Worm (Caenorhabditis elegans) whole organism, young adult: ENCODE data around the gene F43G6.10.
A peak's percentile ranks its signal among the peaks of the same experiment; 100 is the strongest.

ENCODE experiments used
- B0035.1 ChIP-seq: sonication (generic microtip); optimal IDR thresholded peaks from 2 replicates; lab custom pipeline; 2016; ENCODE audit warnings: missing genetic modification characterization, mild to moderate bottlenecking, missing compliant biosample characterization, missing genotype, missing genetic modification reagents
- B0261.1 ChIP-seq: sonication (generic microtip); optimal IDR thresholded peaks from 2 replicates; lab custom pipeline; 2016; ENCODE audit warnings: mild to moderate bottlenecking, missing genetic modification characterization, moderate library complexity, missing compliant biosample characterization
- C06A6.2 ChIP-seq: fragments of 200-800 bp; sonication (Bioruptor generic); conservative IDR thresholded peaks from 2 replicates; pipeline ENCODE4 v1.3.6; 2022; ENCODE audit warnings: missing genetic modification characterization, missing compliant biosample characterization
- C17E4.6 ChIP-seq: fragments of 200-800 bp; sonication (Bioruptor generic); IDR thresholded peaks from 2 replicates; pipeline ENCODE4 v1.3.6; 2022; ENCODE audit warnings: missing genetic modification reagents, missing genetic modification characterization, missing compliant biosample characterization
- F22D6.2 ChIP-seq: sonication (generic microtip); optimal IDR thresholded peaks from 2 replicates; lab custom pipeline; 2016; ENCODE audit warnings: mild to moderate bottlenecking, missing genetic modification characterization, missing compliant biosample characterization
- F57A8.1 ChIP-seq: fragments of 200-800 bp; sonication (Bioruptor generic); optimal IDR thresholded peaks from 2 replicates; lab custom pipeline; 2018; ENCODE audit warnings: mild to moderate bottlenecking, missing genetic modification characterization, moderate library complexity, missing compliant biosample characterization
- K11D2.4 ChIP-seq: fragments of 200-800 bp; sonication (Bioruptor generic); IDR thresholded peaks from 2 replicates; pipeline ENCODE4 v1.3.6; 2022; ENCODE audit warnings: missing genetic modification reagents, missing genetic modification characterization, missing compliant biosample characterization
- K12H6.12 ChIP-seq: fragments of 200-800 bp; sonication (Bioruptor generic); optimal IDR thresholded peaks from 2 replicates; lab custom pipeline; 2018; ENCODE audit warnings: mild to moderate bottlenecking, missing genetic modification characterization, missing compliant biosample characterization
- T07F8.4 ChIP-seq: sonication (generic microtip); optimal IDR thresholded peaks from 2 replicates; lab custom pipeline; 2016; ENCODE audit warnings: mild to moderate bottlenecking, missing genetic modification characterization, moderate library complexity, missing compliant biosample characterization
- T26A5.8 ChIP-seq: sonication (generic microtip); optimal IDR thresholded peaks from 2 replicates; lab custom pipeline; 2016; ENCODE audit warnings: missing genetic modification characterization, missing compliant biosample characterization
- Y53F4B.3 ChIP-seq: fragments of 200-800 bp; sonication (Bioruptor generic); IDR thresholded peaks from 2 replicates; pipeline ENCODE4 v1.3.6; 2022; ENCODE audit warnings: missing genetic modification reagents, missing genetic modification characterization, missing compliant biosample characterization
- Y67H2A.10 ChIP-seq: fragments of 200-800 bp; sonication (Bioruptor generic); conservative IDR thresholded peaks from 2 replicates; pipeline ENCODE4 v1.3.6; 2022; ENCODE audit warnings: missing genetic modification reagents, missing genetic modification characterization, missing compliant biosample characterization
- Y79H2A.3 ChIP-seq: fragments of 200-800 bp; sonication (Bioruptor generic); conservative IDR thresholded peaks from 2 replicates; pipeline ENCODE4 v1.3.6; 2022; ENCODE audit warnings: missing genetic modification reagents, missing genetic modification characterization, missing compliant biosample characterization
- akir-1 ChIP-seq: fragments of 200-800 bp; sonication (Bioruptor generic); optimal IDR thresholded peaks from 2 replicates; lab custom pipeline; 2018; ENCODE audit warnings: mild to moderate bottlenecking, missing genetic modification characterization, moderate library complexity, missing compliant biosample characterization
- aptf-3 ChIP-seq: fragments of 200-800 bp; sonication (Bioruptor generic); IDR thresholded peaks from 2 replicates; pipeline ENCODE4 v1.3.6; 2022; ENCODE audit warnings: missing genetic modification characterization, missing compliant biosample characterization
- athp-1 ChIP-seq: sonication (generic microtip); optimal IDR thresholded peaks from 2 replicates; lab custom pipeline; 2017; ENCODE audit warnings: mild to moderate bottlenecking, missing genetic modification characterization, missing compliant biosample characterization
- bed-1 ChIP-seq: fragments of 200-800 bp; sonication (Bioruptor generic); IDR thresholded peaks from 2 replicates; pipeline ENCODE4 v1.3.6; 2022; ENCODE audit warnings: missing genetic modification reagents, missing genetic modification characterization, missing compliant biosample characterization
- ceh-100 ChIP-seq: fragments of 200-800 bp; sonication (Bioruptor generic); IDR thresholded peaks from 2 replicates; pipeline ENCODE4 v1.3.6; 2022; ENCODE audit warnings: missing genetic modification reagents, missing genetic modification characterization, missing compliant biosample characterization
- ceh-91 ChIP-seq: fragments of 200-800 bp; sonication (Bioruptor generic); IDR thresholded peaks from 2 replicates; pipeline ENCODE4 v1.3.6; 2022; ENCODE audit warnings: missing genetic modification reagents, missing genetic modification characterization, missing compliant biosample characterization
- egrh-3 ChIP-seq: fragments of 200-800 bp; sonication (Bioruptor generic); IDR thresholded peaks from 2 replicates; pipeline ENCODE4 v1.3.6; 2022; ENCODE audit warnings: missing genetic modification reagents, missing genetic modification characterization, missing compliant biosample characterization
- ets-4 ChIP-seq: fragments of 200-800 bp; sonication (Bioruptor generic); optimal IDR thresholded peaks from 2 replicates; lab custom pipeline; 2018; ENCODE audit warnings: mild to moderate bottlenecking, missing genetic modification characterization, missing compliant biosample characterization
- him-1 ChIP-seq: sonication (generic microtip); optimal IDR thresholded peaks from 2 replicates; lab custom pipeline; 2016; ENCODE audit warnings: missing genotype, missing genetic modification reagents, missing genetic modification characterization, missing compliant biosample characterization
- hlh-26 ChIP-seq: fragments of 200-800 bp; sonication (Bioruptor generic); conservative IDR thresholded peaks from 2 replicates; pipeline ENCODE4 v1.3.6; 2022; ENCODE audit warnings: missing genetic modification reagents, missing genetic modification characterization, missing compliant biosample characterization
- hrde-1 ChIP-seq: sonication (generic microtip); optimal IDR thresholded peaks from 2 replicates; lab custom pipeline; 2016; ENCODE audit warnings: missing genetic modification characterization, mild to moderate bottlenecking, missing compliant biosample characterization, moderate library complexity, missing genotype, missing genetic modification reagents, borderline replicate concordance
- lin-26 ChIP-seq: fragments of 200-800 bp; sonication (Bioruptor generic); IDR thresholded peaks from 2 replicates; pipeline ENCODE4 v1.3.6; 2022; ENCODE audit warnings: missing genetic modification reagents, missing genetic modification characterization, missing compliant biosample characterization
- lin-40 ChIP-seq: sonication (generic microtip); optimal IDR thresholded peaks from 2 replicates; lab custom pipeline; 2016; ENCODE audit warnings: missing genetic modification characterization, mild to moderate bottlenecking, missing compliant biosample characterization, missing genotype, missing genetic modification reagents
- lir-1 ChIP-seq: fragments of 200-800 bp; sonication (Bioruptor generic); conservative IDR thresholded peaks from 2 replicates; pipeline ENCODE4 v1.3.6; 2022; ENCODE audit warnings: missing genetic modification reagents, missing genetic modification characterization, missing compliant biosample characterization
- lsy-27 ChIP-seq: sonication (generic microtip); optimal IDR thresholded peaks from 2 replicates; lab custom pipeline; 2017; ENCODE audit warnings: missing genetic modification characterization, mild to moderate bottlenecking, missing compliant biosample characterization, antibody characterized with exemption, missing genotype, borderline replicate concordance; ENCODE audit not compliant: insufficient read depth
- madf-8 ChIP-seq: fragments of 200-800 bp; sonication (Bioruptor generic); conservative IDR thresholded peaks from 2 replicates; pipeline ENCODE4 v1.3.6; 2022; ENCODE audit warnings: missing genetic modification reagents, missing genetic modification characterization, missing compliant biosample characterization
- nfya-1 ChIP-seq: sonication (generic microtip); optimal IDR thresholded peaks from 2 replicates; lab custom pipeline; 2017; ENCODE audit warnings: antibody characterized with exemption, missing compliant biosample characterization, missing genetic modification characterization, borderline replicate concordance; ENCODE audit not compliant: insufficient read depth
- nhr-179 ChIP-seq: sonication (generic microtip); optimal IDR thresholded peaks from 2 replicates; lab custom pipeline; 2016; ENCODE audit warnings: mild to moderate bottlenecking, missing genetic modification characterization, missing compliant biosample characterization
- nhr-80 ChIP-seq: sonication (generic microtip); optimal IDR thresholded peaks from 2 replicates; lab custom pipeline; 2016; ENCODE audit warnings: missing genetic modification characterization, missing compliant biosample characterization
- rpc-1 ChIP-seq, 2 experiments: fragments of 150-350 bp in 1 of 2; sonication (generic microtip) in 1 of 2; optimal IDR thresholded peaks; 2 replicates each; lab custom pipeline; 2014 to 2018; ENCODE audit warnings: missing biosample characterization in 1 of 2, missing genetic modification characterization in 1 of 2, missing genetic modification reagents in 1 of 2, missing genotype in 1 of 2
- sdz-38 ChIP-seq: sonication (generic microtip); optimal IDR thresholded peaks from 2 replicates; lab custom pipeline; 2016; ENCODE audit warnings: missing genotype, missing genetic modification characterization, missing compliant biosample characterization
- snpc-1.3 ChIP-seq: sonication (generic microtip); optimal IDR thresholded peaks from 2 replicates; lab custom pipeline; 2017; ENCODE audit warnings: missing genetic modification characterization, mild to moderate bottlenecking, missing compliant biosample characterization, antibody characterized with exemption, moderate library complexity, missing genotype, missing genetic modification reagents; ENCODE audit not compliant: insufficient read depth
- somi-1 ChIP-seq: fragments of 200-800 bp; sonication (Bioruptor generic); optimal IDR thresholded peaks from 2 replicates; lab custom pipeline; 2018; ENCODE audit warnings: mild to moderate bottlenecking, missing genetic modification characterization, missing compliant biosample characterization
- tlf-1 ChIP-seq: fragments of 200-800 bp; sonication (Bioruptor generic); optimal IDR thresholded peaks from 2 replicates; lab custom pipeline; 2018; ENCODE audit warnings: mild to moderate bottlenecking, missing genetic modification characterization, missing compliant biosample characterization
- ztf-18 ChIP-seq: sonication (generic microtip); optimal IDR thresholded peaks from 2 replicates; lab custom pipeline; 2016; ENCODE audit warnings: missing genotype, mild to moderate bottlenecking, missing genetic modification characterization, missing compliant biosample characterization
- ztf-26 ChIP-seq: sonication (generic microtip); optimal IDR thresholded peaks from 2 replicates; lab custom pipeline; 2017; ENCODE audit warnings: missing genetic modification characterization, missing compliant biosample characterization
- ztf-3 ChIP-seq: fragments of 200-800 bp; sonication (Bioruptor generic); optimal IDR thresholded peaks from 2 replicates; lab custom pipeline; 2018; ENCODE audit warnings: mild to moderate bottlenecking, missing genetic modification characterization, missing compliant biosample characterization

F43G6.10 gene

ce11 chrII:11836554-11837218 is 27.5 kb downstream of the F43G6.10 start:
- TF ChIP-seq hrde-1 (tag; lab: Kevin White, UChicago): no peak
- TF ChIP-seq him-1: no peak
- TF ChIP-seq lir-1 (GFP tag; lab: Robert Waterston, UW): no peak
- no peak for TF ChIP-seq tlf-1 (GFP tag; lab: Kevin White, UChicago)
- TF ChIP-seq snpc-1.3 (tag; lab: Kevin White, UChicago): no peak
- no peak for TF ChIP-seq nhr-179 (tag; lab: Kevin White, UChicago)
- no peak for TF ChIP-seq rpc-1 (optimal IDR thresholded peaks at IDR 0.05; lab: Kevin White, UChicago)
- no peak for TF ChIP-seq rpc-1 (tag; optimal IDR thresholded peaks at IDR 0.05; lab: Kevin White, UChicago)
- TF ChIP-seq hlh-26 (GFP tag; lab: Robert Waterston, UW): no peak
- TF ChIP-seq ztf-26: peak; percentile 66
- TF ChIP-seq lin-26: 0 out of 2 replicates have a peak, but pooled peaks have one; percentile 21
- no peak for TF ChIP-seq C17E4.6 (GFP tag; lab: Robert Waterston, UW)
- no peak for TF ChIP-seq Y79H2A.3
- TF ChIP-seq bed-1 (GFP tag; lab: Robert Waterston, UW): no peak
- TF ChIP-seq T07F8.4: no peak
- no peak for TF ChIP-seq ceh-91 (GFP tag; lab: Robert Waterston, UW)
- no peak for TF ChIP-seq madf-8
- TF ChIP-seq Y53F4B.3: no peak
- TF ChIP-seq B0261.1 (tag; lab: Kevin White, UChicago): no peak
- TF ChIP-seq ceh-100: no peak
- peak; percentile 66 for TF ChIP-seq somi-1 (GFP tag; lab: Kevin White, UChicago)
- TF ChIP-seq T26A5.8 (tag; lab: Kevin White, UChicago): no peak
- 0 out of 2 replicates have a peak, but pooled peaks have one; percentile 25 for TF ChIP-seq K11D2.4 (GFP tag; lab: Robert Waterston, UW)
- TF ChIP-seq Y67H2A.10 (GFP tag; lab: Robert Waterston, UW): no peak
- no peak for TF ChIP-seq lsy-27
- peak; percentile 11 for TF ChIP-seq F22D6.2 (tag; lab: Kevin White, UChicago)
- no peak for TF ChIP-seq nfya-1 (tag; lab: Kevin White, UChicago)
- TF ChIP-seq athp-1 (tag; lab: Kevin White, UChicago): no peak
- no peak for TF ChIP-seq ztf-3
- no peak for TF ChIP-seq F57A8.1
- no peak for TF ChIP-seq egrh-3 (GFP tag; lab: Robert Waterston, UW)
- peak; percentile 61 for TF ChIP-seq lin-40 (tag; lab: Kevin White, UChicago)
- no peak for TF ChIP-seq B0035.1 (tag; lab: Kevin White, UChicago)
- TF ChIP-seq C06A6.2 (GFP tag; lab: Robert Waterston, UW): peak; percentile 52; the same call in 1 of the 2 replicates
- no peak for TF ChIP-seq sdz-38 (tag; lab: Kevin White, UChicago)
- TF ChIP-seq ets-4: no peak
- TF ChIP-seq akir-1 (GFP tag; lab: Kevin White, UChicago): no peak
- no peak for TF ChIP-seq aptf-3 (GFP tag; lab: Robert Waterston, UW)
- peak; percentile 19 for TF ChIP-seq nhr-80 (tag; lab: Kevin White, UChicago)
- no peak for TF ChIP-seq ztf-18 (tag; lab: Kevin White, UChicago)
- no peak for TF ChIP-seq K12H6.12 (tag; lab: Kevin White, UChicago)
